Worm (Caenorhabditis elegans) whole organism, L3 larva: ENCODE data around the gene F46H5.3.

Experiments
- ZK546.5 ChIP-seq: sonication (generic microtip); optimal IDR thresholded peaks from 2 replicates; lab custom pipeline; 2017; ENCODE audit warnings: missing biosample characterization, missing genetic modification characterization
- aly-2 ChIP-seq: fragments of 150-350 bp; optimal IDR thresholded peaks from 2 replicates; lab custom pipeline; 2014; ENCODE audit warnings: missing biosample characterization, missing genetic modification characterization
- ceh-16 ChIP-seq: sonication (generic microtip); optimal IDR thresholded peaks from 2 replicates; lab custom pipeline; 2017; ENCODE audit warnings: missing biosample characterization, missing genetic modification characterization
- ceh-28 ChIP-seq: fragments of 150-350 bp; optimal IDR thresholded peaks from 2 replicates; lab custom pipeline; 2014; ENCODE audit warnings: missing biosample characterization, missing genetic modification reagents, missing genetic modification characterization
- ceh-9 ChIP-seq: sonication (generic microtip); optimal IDR thresholded peaks from 2 replicates; lab custom pipeline; 2018; ENCODE audit warnings: missing biosample characterization, missing genetic modification characterization
- daf-12 ChIP-seq: fragments of 150-350 bp; optimal IDR thresholded peaks from 2 replicates; lab custom pipeline; 2014; ENCODE audit warnings: missing biosample characterization, missing genetic modification reagents, missing genetic modification characterization
- egl-27 ChIP-seq: sonication (generic microtip); optimal IDR thresholded peaks from 4 replicates; lab custom pipeline; 2017; ENCODE audit warnings: missing biosample characterization, missing genetic modification reagents, missing genetic modification characterization
- egl-5 ChIP-seq: fragments of 150-350 bp; optimal IDR thresholded peaks from 2 replicates; lab custom pipeline; 2017; ENCODE audit warnings: missing biosample characterization, missing genetic modification reagents, missing genetic modification characterization, inconsistent platforms
- elt-1 ChIP-seq: fragments of 150-350 bp; optimal IDR thresholded peaks from 2 replicates; lab custom pipeline; 2014; ENCODE audit warnings: missing biosample characterization, missing genetic modification characterization
- elt-2 ChIP-seq: sonication (generic microtip); optimal IDR thresholded peaks from 2 replicates; lab custom pipeline; 2016; ENCODE audit warnings: missing genetic modification reagents, mild to moderate bottlenecking, missing genetic modification characterization, missing compliant biosample characterization
- elt-3 ChIP-seq, 3 experiments: fragments of 150-350 bp in 1 of 3; sonication (generic microtip) in 2 of 3; optimal IDR thresholded peaks; 2 replicates in 2 of 3; 4 replicates in 1 of 3; lab custom pipeline; 2014 to 2017; ENCODE audit warnings: missing biosample characterization in 3 of 3, missing genetic modification characterization in 3 of 3
- eor-1 ChIP-seq, 2 experiments: fragments of 150-350 bp; optimal IDR thresholded peaks; 2 replicates each; lab custom pipeline; 2014 to 2018; ENCODE audit warnings: missing biosample characterization in 2 of 2, missing genetic modification characterization in 2 of 2
- fkh-10 ChIP-seq: sonication (generic microtip); optimal IDR thresholded peaks from 2 replicates; lab custom pipeline; 2017; ENCODE audit warnings: missing biosample characterization, missing genetic modification reagents, missing genetic modification characterization
- fkh-2 ChIP-seq: fragments of 150-350 bp; optimal IDR thresholded peaks from 2 replicates; lab custom pipeline; 2014; ENCODE audit warnings: missing biosample characterization, missing genetic modification reagents, missing genetic modification characterization
- fos-1 ChIP-seq: fragments of 150-350 bp; optimal IDR thresholded peaks from 2 replicates; lab custom pipeline; 2014; ENCODE audit warnings: missing biosample characterization, missing genetic modification characterization
- jun-1 ChIP-seq: fragments of 150-350 bp; optimal IDR thresholded peaks from 2 replicates; lab custom pipeline; 2014; ENCODE audit warnings: missing biosample characterization, missing genetic modification reagents, missing genetic modification characterization
- lsy-12 ChIP-seq: sonication (generic microtip); optimal IDR thresholded peaks from 2 replicates; lab custom pipeline; 2016; ENCODE audit warnings: mild to moderate bottlenecking, missing genetic modification characterization, missing compliant biosample characterization
- mdl-1 ChIP-seq: fragments of 150-350 bp; optimal IDR thresholded peaks from 2 replicates; lab custom pipeline; 2014; ENCODE audit warnings: missing biosample characterization, missing genetic modification characterization
- nfya-1 ChIP-seq: sonication (generic microtip); optimal IDR thresholded peaks from 2 replicates; lab custom pipeline; 2017; ENCODE audit warnings: missing genetic modification characterization, mild to moderate bottlenecking, missing compliant biosample characterization, antibody characterized with exemption, moderate library complexity; ENCODE audit not compliant: insufficient read depth
- nhr-11 ChIP-seq: fragments of 150-350 bp; optimal IDR thresholded peaks from 2 replicates; lab custom pipeline; 2014; ENCODE audit warnings: missing biosample characterization, missing genetic modification characterization
- nhr-12 ChIP-seq: fragments of 150-350 bp; optimal IDR thresholded peaks from 2 replicates; lab custom pipeline; 2014; ENCODE audit warnings: missing biosample characterization, missing genetic modification characterization
- nhr-23 ChIP-seq: fragments of 150-350 bp; optimal IDR thresholded peaks from 2 replicates; lab custom pipeline; 2014; ENCODE audit warnings: missing biosample characterization, missing genetic modification reagents, missing genetic modification characterization
- nhr-25 ChIP-seq: sonication (generic microtip); optimal IDR thresholded peaks from 2 replicates; lab custom pipeline; 2017; ENCODE audit warnings: missing biosample characterization, missing genetic modification characterization
- nhr-28 ChIP-seq: fragments of 150-350 bp; optimal IDR thresholded peaks from 2 replicates; lab custom pipeline; 2014; ENCODE audit warnings: missing biosample characterization, missing genetic modification characterization
- nhr-43 ChIP-seq: sonication (generic microtip); optimal IDR thresholded peaks from 2 replicates; lab custom pipeline; 2016; ENCODE audit warnings: mild to moderate bottlenecking, missing genetic modification characterization, missing compliant biosample characterization; ENCODE audit not compliant: poor library complexity, severe bottlenecking
- nhr-67 ChIP-seq: fragments of 150-350 bp; optimal IDR thresholded peaks from 2 replicates; lab custom pipeline; 2014; ENCODE audit warnings: missing biosample characterization, missing genetic modification characterization
- nhr-76 ChIP-seq: fragments of 150-350 bp; sonication (generic microtip); optimal IDR thresholded peaks from 5 replicates; lab custom pipeline; 2014; ENCODE audit warnings: missing biosample characterization, missing genetic modification characterization
- nhr-77 ChIP-seq: fragments of 150-350 bp; optimal IDR thresholded peaks from 2 replicates; lab custom pipeline; 2014; ENCODE audit warnings: missing biosample characterization, missing genetic modification characterization
- pha-4 ChIP-seq: fragments of 150-350 bp; optimal IDR thresholded peaks from 2 replicates; lab custom pipeline; 2014; ENCODE audit warnings: missing biosample characterization, missing genetic modification reagents, missing genetic modification characterization
- pqm-1 ChIP-seq: fragments of 150-350 bp; optimal IDR thresholded peaks from 2 replicates; lab custom pipeline; 2017; ENCODE audit warnings: missing biosample characterization, missing genetic modification characterization, inconsistent platforms
- skn-1 ChIP-seq: fragments of 150-350 bp; optimal IDR thresholded peaks from 2 replicates; lab custom pipeline; 2014; ENCODE audit warnings: missing biosample characterization, missing genetic modification characterization
- snpc-4 ChIP-seq: fragments of 150-350 bp; optimal IDR thresholded peaks from 2 replicates; lab custom pipeline; 2014; ENCODE audit warnings: missing biosample characterization, missing genetic modification characterization
- tbx-2 ChIP-seq: sonication (generic microtip); optimal IDR thresholded peaks from 2 replicates; lab custom pipeline; 2016; ENCODE audit warnings: mild to moderate bottlenecking, missing genetic modification characterization, missing compliant biosample characterization
- unc-39 ChIP-seq: sonication (generic microtip); optimal IDR thresholded peaks from 4 replicates; lab custom pipeline; 2017; ENCODE audit warnings: missing biosample characterization, missing genetic modification characterization
- zag-1 ChIP-seq: fragments of 150-350 bp; optimal IDR thresholded peaks from 2 replicates; lab custom pipeline; 2014; ENCODE audit warnings: missing biosample characterization, missing genetic modification characterization
- ztf-4 ChIP-seq: fragments of 150-350 bp; optimal IDR thresholded peaks from 2 replicates; lab custom pipeline; 2014; ENCODE audit warnings: missing biosample characterization, missing genetic modification characterization

The F46H5.3 gene

DNA sequence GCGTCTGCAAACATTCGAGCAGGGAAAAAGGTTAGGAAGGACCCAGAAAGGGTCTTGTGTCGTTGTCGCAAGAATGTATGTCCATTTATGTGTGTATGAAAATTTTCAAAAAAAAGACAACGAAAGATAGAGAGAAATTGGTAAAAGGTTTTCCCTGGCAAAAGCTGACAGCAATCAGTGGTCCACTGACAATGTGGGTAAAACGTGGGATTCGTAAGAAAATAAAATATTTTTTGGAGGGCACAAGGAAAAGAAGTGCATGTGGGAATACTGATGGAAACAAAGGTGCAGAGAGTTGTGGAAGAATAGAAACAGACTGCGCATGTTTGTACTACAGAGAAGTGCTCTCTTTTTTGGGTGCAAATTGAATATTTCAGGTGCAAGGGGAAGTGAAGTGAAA, 44.7 kb upstream of the F46H5.3 start:
- TF ChIP-seq nhr-28 (tag; lab: Kevin White, UChicago) (no peak), nhr-77 (tag; lab: Kevin White, UChicago) (no peak), skn-1 (tag; lab: Kevin White, UChicago) (no peak), nhr-25 (tag; lab: Kevin White, UChicago) (no peak), nhr-12 (no peak), aly-2 (no peak), nhr-23 (tag; lab: Kevin White, UChicago) (no peak), eor-1 (tag; optimal IDR thresholded peaks at IDR 0.05; lab: Kevin White, UChicago) (no peak), pqm-1 (tag; lab: Kevin White, UChicago) (no peak), nhr-11 (tag; lab: Kevin White, UChicago) (no peak), nhr-67 (tag; lab: Kevin White, UChicago) (no peak), elt-1 (tag; lab: Kevin White, UChicago) (no peak), fos-1 (tag; lab: Kevin White, UChicago) (no peak), ceh-28 (tag; lab: Kevin White, UChicago) (no peak), egl-5 (tag; lab: Kevin White, UChicago) (no peak), ZK546.5 (tag; lab: Kevin White, UChicago) (no peak), nfya-1 (tag; lab: Kevin White, UChicago) (no peak), unc-39 (no peak), nhr-76 (tag; lab: Kevin White, UChicago) (no peak)

DNA sequence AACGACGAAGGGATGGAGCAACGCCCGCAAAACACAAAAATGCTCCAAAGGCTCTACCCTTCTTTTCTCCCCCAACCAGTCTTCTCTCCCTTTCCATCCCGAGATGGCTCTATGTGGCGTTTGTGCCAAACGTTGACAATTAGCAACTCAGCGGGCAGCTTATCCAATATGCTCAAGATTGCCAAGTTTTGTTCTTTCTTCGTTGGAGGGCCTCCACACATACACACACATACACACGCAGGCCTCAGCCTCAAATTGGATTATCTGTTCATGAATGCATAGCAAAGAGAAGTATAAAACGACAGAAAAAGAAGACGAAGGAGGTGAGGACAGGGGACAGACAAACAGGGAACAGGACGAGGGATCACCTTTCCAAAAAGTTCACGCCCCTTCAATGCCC, 42.9 kb upstream of the F46H5.3 start:
- TF ChIP-seq nhr-67 (tag; lab: Kevin White, UChicago) (no peak), ceh-28 (tag; lab: Kevin White, UChicago) (no peak), jun-1 (no peak), elt-2 (tag; lab: Kevin White, UChicago) (no peak), ZK546.5 (tag; lab: Kevin White, UChicago) (no peak), nhr-25 (tag; lab: Kevin White, UChicago) (no peak), pqm-1 (tag; lab: Kevin White, UChicago) (no peak), elt-1 (tag; lab: Kevin White, UChicago) (no peak), nhr-76 (tag; lab: Kevin White, UChicago) (no peak), egl-5 (tag; lab: Kevin White, UChicago) (no peak), ceh-16 (tag; lab: Kevin White, UChicago) (no peak), nhr-43 (tag; lab: Kevin White, UChicago) (no peak), aly-2 (no peak), egl-27 (tag; lab: Kevin White, UChicago) (no peak), ceh-9 (no peak)

DNA sequence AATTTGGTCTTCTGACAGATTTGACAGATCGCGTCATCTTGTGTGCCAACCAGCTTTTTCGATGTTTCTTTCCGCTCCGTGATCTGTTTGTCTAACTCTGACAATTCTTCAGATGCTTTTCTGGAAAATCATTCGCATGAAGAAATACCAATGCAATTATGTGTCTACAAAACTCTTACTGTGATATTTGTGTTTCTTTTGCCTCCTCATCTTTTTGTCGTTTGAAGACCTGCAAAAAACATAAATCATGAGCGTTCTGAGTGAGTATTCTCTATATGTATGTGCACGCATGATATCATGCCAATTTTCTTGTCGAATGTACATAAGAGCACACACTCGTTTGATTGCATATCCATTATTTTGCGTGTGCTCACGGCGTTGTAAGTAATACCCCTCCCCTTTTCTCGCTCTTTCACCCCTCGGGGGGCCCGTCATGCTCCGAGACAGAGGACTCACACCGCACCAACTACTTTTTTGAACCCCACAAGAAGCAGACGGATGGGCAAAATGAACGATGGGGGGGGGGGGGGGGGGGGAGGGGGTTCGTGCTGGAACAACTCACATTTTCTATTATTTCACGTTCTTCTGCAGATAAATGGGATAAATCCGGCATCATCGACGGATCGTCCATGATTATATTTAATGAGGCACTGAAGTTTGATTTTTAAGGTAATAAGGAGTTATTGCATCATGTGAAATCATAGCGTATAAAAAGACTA, 41.4 kb upstream of the F46H5.3 start, which contains the start of gene unc-10:
unc-10 (minus strand) TSS at position 652 of the 719 bp plus-strand sequence.
- TF ChIP-seq pqm-1 (tag; lab: Kevin White, UChicago) (no peak), tbx-2 (no peak), snpc-4 (tag; lab: Kevin White, UChicago) (no peak), eor-1 (tag; optimal IDR thresholded peaks at IDR 0.05; lab: Kevin White, UChicago) (no peak), ZK546.5 (tag; lab: Kevin White, UChicago) (no peak), fkh-10 (no peak), nhr-76 (tag; lab: Kevin White, UChicago) (no peak), ztf-4 (no peak), aly-2 (no peak), elt-3 (tag; optimal IDR thresholded peaks at IDR 0.05; lab: Kevin White, UChicago) (no peak), mdl-1 (tag; lab: Kevin White, UChicago) (no peak), daf-12 (tag; lab: Kevin White, UChicago) (no peak), pha-4 (no peak), fkh-2 (tag; lab: Kevin White, UChicago) (no peak), egl-5 (tag; lab: Kevin White, UChicago) (no peak), zag-1 (tag; lab: Kevin White, UChicago) (no peak)

DNA sequence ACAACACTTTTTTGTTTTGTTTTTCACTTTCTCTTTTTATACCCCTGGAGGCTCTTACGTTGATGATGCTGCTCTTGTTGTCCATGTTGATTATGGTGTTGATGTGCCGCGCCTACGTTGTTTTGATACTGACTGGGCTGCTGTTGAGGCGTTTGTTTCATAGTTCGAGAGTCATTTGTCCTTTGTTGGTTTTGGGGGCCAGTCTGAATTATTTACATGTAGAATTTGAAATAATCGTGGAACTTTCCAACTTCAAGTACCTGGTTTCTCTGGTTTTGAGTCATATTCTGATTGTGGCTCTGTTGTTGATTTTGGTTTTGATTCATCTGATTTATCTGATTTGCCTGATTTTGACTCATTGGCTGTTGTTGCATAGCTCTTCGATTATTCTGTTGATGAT, 39.6 kb upstream of the F46H5.3 start:
- TF ChIP-seq jun-1 (no peak), mdl-1 (tag; lab: Kevin White, UChicago) (no peak), eor-1 (tag; optimal IDR thresholded peaks at IDR 0.05; lab: Kevin White, UChicago) (no peak), unc-39 (no peak), lsy-12 (tag; lab: Kevin White, UChicago) (no peak), elt-3 (tag; optimal IDR thresholded peaks at IDR 0.05; lab: Kevin White, UChicago) (no peak), nhr-28 (tag; lab: Kevin White, UChicago) (no peak), egl-27 (tag; lab: Kevin White, UChicago) (no peak), skn-1 (tag; lab: Kevin White, UChicago) (no peak)
- TF ChIP-seq, all 47 proteins: peak for 0
